Worm (Caenorhabditis elegans) whole organism, L4 larva: ENCODE measurements around the gene sel-1.
A peak's percentile ranks its signal among the peaks of the same experiment; 100 is the strongest.

ENCODE experiments used
- D1046.2 ChIP-seq: fragments of 200-800 bp; sonication (Bioruptor generic); IDR thresholded peaks from 2 replicates; pipeline ENCODE4 v1.3.6; 2022; ENCODE audit warnings: missing genetic modification characterization, missing compliant biosample characterization
- F10B5.3 ChIP-seq: sonication (generic microtip); optimal IDR thresholded peaks from 2 replicates; lab custom pipeline; 2016; ENCODE audit warnings: mild to moderate bottlenecking, missing genetic modification characterization, missing compliant biosample characterization
- F37D6.2 ChIP-seq: sonication (generic microtip); optimal IDR thresholded peaks from 2 replicates; lab custom pipeline; 2016; ENCODE audit warnings: mild to moderate bottlenecking, missing genetic modification characterization, missing compliant biosample characterization
- F49E8.2 ChIP-seq: sonication (generic microtip); optimal IDR thresholded peaks from 2 replicates; lab custom pipeline; 2016; ENCODE audit warnings: missing compliant biosample characterization, mild to moderate bottlenecking, missing genetic modification characterization, borderline replicate concordance
- Y48G9A.11 ChIP-seq: fragments of 200-800 bp; sonication (Bioruptor generic); IDR thresholded peaks from 2 replicates; pipeline ENCODE4 v1.3.6; 2022; ENCODE audit warnings: missing genetic modification reagents, missing genetic modification characterization, missing compliant biosample characterization
- Y5F2A.4 ChIP-seq: fragments of 200-800 bp; sonication (Bioruptor generic); optimal IDR thresholded peaks from 2 replicates; lab custom pipeline; 2018; ENCODE audit warnings: mild to moderate bottlenecking, missing genetic modification characterization, missing compliant biosample characterization
- Y75B8A.6 ChIP-seq: fragments of 200-800 bp; sonication (Bioruptor generic); IDR thresholded peaks from 2 replicates; pipeline ENCODE4 v1.3.6; 2022; ENCODE audit warnings: missing genetic modification reagents, missing genetic modification characterization, missing compliant biosample characterization
- ZK337.2 ChIP-seq: fragments of 200-800 bp; sonication (Bioruptor generic); IDR thresholded peaks from 2 replicates; pipeline ENCODE4 v1.3.6; 2022; ENCODE audit warnings: missing genetic modification reagents, missing genetic modification characterization, missing compliant biosample characterization
- ZK546.5 ChIP-seq, 2 experiments: sonication (generic microtip); optimal IDR thresholded peaks; 2 replicates each; lab custom pipeline; 2017; ENCODE audit warnings: missing biosample characterization in 2 of 2, missing genetic modification characterization in 2 of 2
- aha-1 ChIP-seq: fragments of 150-350 bp; peaks from one replicate; lab custom pipeline; 2014; ENCODE audit warnings: missing biosample characterization, missing genetic modification characterization
- aly-2 ChIP-seq: sonication (generic microtip); optimal IDR thresholded peaks from 2 replicates; lab custom pipeline; 2018; ENCODE audit warnings: missing biosample characterization, missing genetic modification characterization
- attf-4 ChIP-seq: sonication (generic microtip); optimal IDR thresholded peaks from 3 replicates; lab custom pipeline; 2017; ENCODE audit warnings: missing biosample characterization, missing genetic modification characterization
- ceh-20 ChIP-seq: fragments of 200-800 bp; sonication (Bioruptor generic); IDR thresholded peaks from 2 replicates; pipeline ENCODE4 v1.3.6; 2022; ENCODE audit warnings: missing genetic modification reagents, missing genetic modification characterization, missing compliant biosample characterization
- ceh-32 ChIP-seq: sonication (generic microtip); optimal IDR thresholded peaks from 2 replicates; lab custom pipeline; 2016; ENCODE audit warnings: mild to moderate bottlenecking, missing genetic modification characterization, missing compliant biosample characterization; ENCODE audit not compliant: poor library complexity
- ceh-44 ChIP-seq: fragments of 200-800 bp; sonication (Bioruptor generic); IDR thresholded peaks from 2 replicates; pipeline ENCODE4 v1.3.6; 2022; ENCODE audit warnings: missing genetic modification reagents, missing genetic modification characterization, missing compliant biosample characterization
- daf-16 ChIP-seq, 3 experiments: sonication (generic microtip); optimal IDR thresholded peaks; 2 replicates each; lab custom pipeline; 2016 to 2017; ENCODE audit warnings: missing genetic modification characterization in 3 of 3, missing genetic modification reagents in 3 of 3, mild to moderate bottlenecking in 2 of 3, missing compliant biosample characterization in 2 of 3, missing biosample characterization in 1 of 3, moderate library complexity in 1 of 3
- daf-19 ChIP-seq: fragments of 200-800 bp; sonication (Bioruptor generic); conservative IDR thresholded peaks from 2 replicates; pipeline ENCODE4 v1.3.6; 2022; ENCODE audit warnings: missing genetic modification characterization, missing compliant biosample characterization
- dmd-6 ChIP-seq: fragments of 200-800 bp; sonication (Bioruptor generic); IDR thresholded peaks from 2 replicates; pipeline ENCODE4 v1.3.6; 2022; ENCODE audit warnings: missing genetic modification reagents, missing genetic modification characterization, missing compliant biosample characterization
- dmd-8 ChIP-seq: fragments of 200-800 bp; sonication (Bioruptor generic); IDR thresholded peaks from 2 replicates; pipeline ENCODE4 v1.3.6; 2022; ENCODE audit warnings: missing genetic modification characterization, missing compliant biosample characterization
- dmd-9 ChIP-seq: fragments of 200-800 bp; sonication (Bioruptor generic); IDR thresholded peaks from 2 replicates; pipeline ENCODE4 v1.3.6; 2022; ENCODE audit warnings: missing genetic modification reagents, missing genetic modification characterization, missing compliant biosample characterization
- dpl-1 ChIP-seq: fragments of 150-350 bp; optimal IDR thresholded peaks from 2 replicates; lab custom pipeline; 2014; ENCODE audit warnings: missing biosample characterization, missing genetic modification reagents, missing genetic modification characterization
- dve-1 ChIP-seq: sonication (generic microtip); optimal IDR thresholded peaks from 2 replicates; lab custom pipeline; 2017; ENCODE audit warnings: antibody characterized with exemption, mild to moderate bottlenecking, missing genetic modification characterization, missing compliant biosample characterization; ENCODE audit not compliant: insufficient read depth
- hif-1 ChIP-seq, 2 experiments: sonication (generic microtip); optimal IDR thresholded peaks; 2 replicates each; lab custom pipeline; 2016 to 2017; ENCODE audit warnings: missing compliant biosample characterization in 2 of 2, missing genetic modification characterization in 2 of 2, missing genetic modification reagents in 2 of 2, missing genotype in 2 of 2, mild to moderate bottlenecking in 1 of 2
- hlh-11 ChIP-seq: fragments of 200-800 bp; sonication (Bioruptor generic); optimal IDR thresholded peaks from 2 replicates; lab custom pipeline; 2018; ENCODE audit warnings: mild to moderate bottlenecking, missing genetic modification characterization, missing compliant biosample characterization
- hlh-30 ChIP-seq: sonication (generic microtip); optimal IDR thresholded peaks from 2 replicates; lab custom pipeline; 2017; ENCODE audit warnings: antibody characterized with exemption, mild to moderate bottlenecking, missing genetic modification characterization, missing compliant biosample characterization; ENCODE audit not compliant: insufficient read depth
- hmg-1.1 ChIP-seq: fragments of 200-800 bp; sonication (Bioruptor generic); IDR thresholded peaks from 2 replicates; pipeline ENCODE4 v1.3.6; 2022; ENCODE audit warnings: missing genetic modification reagents, missing genetic modification characterization, missing compliant biosample characterization
- jun-1 ChIP-seq: fragments of 150-350 bp; optimal IDR thresholded peaks from 2 replicates; lab custom pipeline; 2014; ENCODE audit warnings: missing biosample characterization, missing genetic modification reagents, missing genetic modification characterization
- lin-1 ChIP-seq: fragments of 200-800 bp; sonication (Bioruptor generic); IDR thresholded peaks from 2 replicates; pipeline ENCODE4 v1.3.6; 2022; ENCODE audit warnings: missing genetic modification reagents, missing genetic modification characterization, missing compliant biosample characterization
- lin-13 ChIP-seq: fragments of 150-350 bp; optimal IDR thresholded peaks from 2 replicates; lab custom pipeline; 2014; ENCODE audit warnings: missing biosample characterization, missing genetic modification reagents, missing genetic modification characterization
- lin-29 ChIP-seq: fragments of 200-800 bp; sonication (Bioruptor generic); IDR thresholded peaks from 2 replicates; pipeline ENCODE4 v1.3.6; 2022; ENCODE audit warnings: missing genetic modification reagents, missing genetic modification characterization, missing compliant biosample characterization
- lsy-2 ChIP-seq, 2 experiments: fragments of 150-350 bp in 1 of 2; sonication (generic microtip) in 1 of 2; optimal IDR thresholded peaks; 2 replicates each; lab custom pipeline; 2014 to 2017; ENCODE audit warnings: missing biosample characterization in 2 of 2, missing genetic modification characterization in 2 of 2
- madf-5 ChIP-seq, 2 experiments: fragments of 200-800 bp; sonication (Bioruptor generic); IDR thresholded peaks; 2 replicates each; pipeline ENCODE4 v1.3.6; 2022; ENCODE audit warnings: missing compliant biosample characterization in 2 of 2, missing genetic modification characterization in 2 of 2
- mdt-29 ChIP-seq: fragments of 200-800 bp; sonication (Bioruptor generic); IDR thresholded peaks from 2 replicates; pipeline ENCODE4 v1.3.6; 2022; ENCODE audit warnings: missing genetic modification reagents, missing genetic modification characterization, missing compliant biosample characterization
- mes-2 ChIP-seq: sonication (generic microtip); optimal IDR thresholded peaks from 2 replicates; lab custom pipeline; 2016; ENCODE audit warnings: missing genotype, mild to moderate bottlenecking, missing genetic modification characterization, missing compliant biosample characterization; ENCODE audit not compliant: poor library complexity, severe bottlenecking
- mxl-2 ChIP-seq: fragments of 200-800 bp; sonication (Bioruptor generic); conservative IDR thresholded peaks from 2 replicates; pipeline ENCODE4 v1.3.6; 2022; ENCODE audit warnings: missing genetic modification reagents, missing genetic modification characterization, missing compliant biosample characterization
- mxl-3 ChIP-seq: fragments of 200-800 bp; sonication (Bioruptor generic); optimal IDR thresholded peaks from 2 replicates; lab custom pipeline; 2018; ENCODE audit warnings: mild to moderate bottlenecking, missing genetic modification characterization, missing compliant biosample characterization
- nhr-102 ChIP-seq: sonication (generic microtip); optimal IDR thresholded peaks from 2 replicates; lab custom pipeline; 2016; ENCODE audit warnings: mild to moderate bottlenecking, missing genetic modification characterization, moderate library complexity, missing compliant biosample characterization
- nhr-11 ChIP-seq: fragments of 150-350 bp; optimal IDR thresholded peaks from 2 replicates; lab custom pipeline; 2014; ENCODE audit warnings: missing biosample characterization, missing genetic modification characterization
- nhr-28 ChIP-seq: fragments of 150-350 bp; optimal IDR thresholded peaks from 2 replicates; lab custom pipeline; 2014; ENCODE audit warnings: missing biosample characterization, missing genetic modification characterization
- nhr-6 ChIP-seq: fragments of 150-350 bp; optimal IDR thresholded peaks from 2 replicates; lab custom pipeline; 2014; ENCODE audit warnings: missing biosample characterization, missing genetic modification characterization
- pha-4 ChIP-seq, 2 experiments: fragments of 150-350 bp in 1 of 2; fragments of 200-800 bp in 1 of 2; sonication (Bioruptor generic) in 1 of 2; IDR thresholded peaks in 1 of 2; optimal IDR thresholded peaks in 1 of 2; 2 replicates each; pipeline versions ENCODE4 v1.3.6 to Lab custom; 2014 to 2022; ENCODE audit warnings: missing genetic modification characterization in 2 of 2, missing genetic modification reagents in 2 of 2, missing biosample characterization in 1 of 2, missing compliant biosample characterization in 1 of 2
- sdz-12 ChIP-seq: fragments of 200-800 bp; sonication (Bioruptor generic); optimal IDR thresholded peaks from 2 replicates; lab custom pipeline; 2018; ENCODE audit warnings: mild to moderate bottlenecking, missing genetic modification characterization, missing compliant biosample characterization
- set-16 ChIP-seq: fragments of 200-800 bp; sonication (Bioruptor generic); IDR thresholded peaks from 2 replicates; pipeline ENCODE4 v1.3.6; 2022; ENCODE audit warnings: missing genetic modification reagents, missing genetic modification characterization, missing compliant biosample characterization
- skn-1 ChIP-seq: fragments of 150-350 bp; optimal IDR thresholded peaks from 2 replicates; lab custom pipeline; 2014; ENCODE audit warnings: missing biosample characterization, missing genetic modification characterization
- spr-3 ChIP-seq: fragments of 200-800 bp; sonication (Bioruptor generic); optimal IDR thresholded peaks from 2 replicates; lab custom pipeline; 2018; ENCODE audit warnings: mild to moderate bottlenecking, missing genetic modification characterization, missing compliant biosample characterization
- tra-1 ChIP-seq: fragments of 200-800 bp; sonication (Bioruptor generic); IDR thresholded peaks from 2 replicates; pipeline ENCODE4 v1.3.6; 2022; ENCODE audit warnings: missing genetic modification reagents, missing genetic modification characterization, missing compliant biosample characterization
- unc-39 ChIP-seq: sonication (generic microtip); optimal IDR thresholded peaks from 2 replicates; lab custom pipeline; 2017; ENCODE audit warnings: missing biosample characterization, missing genetic modification characterization
- unc-62 ChIP-seq, 3 experiments: fragments of 150-350 bp in 1 of 3; sonication (generic microtip); optimal IDR thresholded peaks in 2 of 3; peaks in 1 of 3; 1 replicate in 1 of 3; 2 replicates in 2 of 3; lab custom pipeline; 2014 to 2017; ENCODE audit warnings: missing biosample characterization in 3 of 3, missing genetic modification characterization in 3 of 3, missing genetic modification reagents in 3 of 3, missing genotype in 1 of 3
- zfp-2 ChIP-seq: sonication (generic microtip); optimal IDR thresholded peaks from 2 replicates; lab custom pipeline; 2016; ENCODE audit warnings: mild to moderate bottlenecking, missing genetic modification characterization, missing compliant biosample characterization
- zip-2 ChIP-seq: fragments of 150-350 bp; optimal IDR thresholded peaks from 2 replicates; lab custom pipeline; 2014; ENCODE audit warnings: missing biosample characterization, missing genetic modification characterization

sel-1 gene

DNA sequence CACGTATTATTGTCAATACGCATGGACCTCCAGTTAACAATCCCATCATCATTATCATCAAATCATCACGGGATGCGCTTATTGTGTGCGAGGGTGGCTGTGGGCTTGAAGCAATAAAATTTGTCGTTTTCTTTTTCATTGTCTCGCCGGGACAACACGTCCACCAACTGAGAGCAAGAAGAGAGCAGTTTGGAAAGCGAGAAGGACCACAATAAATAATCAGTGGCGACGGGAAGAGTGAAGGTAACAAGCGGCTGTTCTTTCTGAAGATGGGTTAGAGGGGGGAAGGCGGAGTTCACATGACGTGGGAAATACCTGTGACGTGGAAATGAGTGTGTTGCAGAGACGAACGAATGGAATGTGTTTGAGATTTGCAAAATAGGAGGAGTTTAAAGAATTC is 41.8 kb upstream of the sel-1 start:
- TF ChIP-seq hmg-1.1 (GFP tag; lab: Robert Waterston, UW) (0 out of 2 replicates have a peak, but pooled peaks have one; percentile 28), lin-29 (GFP tag; lab: Robert Waterston, UW) (no peak), ZK337.2 (GFP tag; lab: Robert Waterston, UW) (no peak), lin-1 (GFP tag; lab: Robert Waterston, UW) (no peak), daf-19 (GFP tag; lab: Robert Waterston, UW) (no peak), aha-1 (tag; lab: Kevin White, UChicago) (no peak), dmd-6 (no peak), nhr-102 (tag; lab: Kevin White, UChicago) (no peak), daf-16 (GFP tag; optimal IDR thresholded peaks at IDR 0.05; lab: Kevin White, UChicago) (peak in 1 of 2 experiments; percentile 93), daf-16 (tag; optimal IDR thresholded peaks at IDR 0.05; lab: Kevin White, UChicago) (no peak), unc-62 (GFP tag; optimal IDR thresholded peaks at IDR 0.05 in 1 of 2; lab: Kevin White, UChicago) (no peak), unc-62 (tag; optimal IDR thresholded peaks at IDR 0.05; lab: Kevin White, UChicago) (no peak), dpl-1 (GFP tag; lab: Kevin White, UChicago) (no peak), skn-1 (tag; lab: Kevin White, UChicago) (no peak), unc-39 (no peak), madf-5 (GFP tag; IDR thresholded peaks at IDR 0.05; lab: Robert Waterston, UW) (no peak), dmd-9 (no peak), ceh-44 (GFP tag; lab: Robert Waterston, UW) (no peak), hlh-11 (tag; lab: Kevin White, UChicago) (peak; percentile 67), hif-1 (tag; optimal IDR thresholded peaks at IDR 0.05; lab: Kevin White, UChicago) (peak in 1 of 2 experiments; percentile 0), mes-2 (tag; lab: Kevin White, UChicago) (no peak), lin-13 (GFP tag; lab: Kevin White, UChicago) (no peak), mxl-3 (GFP tag; lab: Kevin White, UChicago) (no peak), Y5F2A.4 (no peak), mdt-29 (GFP tag; lab: Robert Waterston, UW) (no peak), nhr-28 (no peak), F49E8.2 (tag; lab: Kevin White, UChicago) (no peak), dmd-8 (GFP tag; lab: Robert Waterston, UW) (no peak), pha-4 (GFP tag; IDR thresholded peaks at IDR 0.05; lab: Robert Waterston, UW) (no peak), pha-4 (tag; optimal IDR thresholded peaks at IDR 0.05; lab: Kevin White, UChicago) (no peak), zip-2 (no peak), ceh-32 (no peak), D1046.2 (GFP tag; lab: Robert Waterston, UW) (no peak), dve-1 (tag; lab: Kevin White, UChicago) (no peak), nhr-11 (peak; percentile 82), jun-1 (tag; lab: Kevin White, UChicago) (no peak), nhr-6 (no peak), F10B5.3 (no peak), hlh-30 (peak; percentile 21), ZK546.5 (tag; optimal IDR thresholded peaks at IDR 0.05; lab: Kevin White, UChicago) (no peak), Y75B8A.6 (GFP tag; lab: Robert Waterston, UW) (no peak), F37D6.2 (tag; lab: Kevin White, UChicago) (no peak), ceh-20 (GFP tag; lab: Robert Waterston, UW) (no peak), spr-3 (GFP tag; lab: Kevin White, UChicago) (no peak), lsy-2 (tag; optimal IDR thresholded peaks at IDR 0.05; lab: Kevin White, UChicago) (no peak), aly-2 (tag; lab: Kevin White, UChicago) (no peak), sdz-12 (GFP tag; lab: Kevin White, UChicago) (no peak), zfp-2 (no peak), tra-1 (GFP tag; lab: Robert Waterston, UW) (no peak), set-16 (GFP tag; lab: Robert Waterston, UW) (no peak), mxl-2 (GFP tag; lab: Robert Waterston, UW) (no peak), attf-4 (no peak), Y48G9A.11 (GFP tag; lab: Robert Waterston, UW) (no peak)
